Fruit fly (Drosophila melanogaster) whole organism, embryonic: ENCODE results near the gene CG17564.
A peak's percentile ranks its signal among the peaks of the same experiment; 100 is the strongest.

Experiments used
- ATbp ChIP-seq: fragments of 200-800 bp; sonication (Bioruptor generic); optimal IDR thresholded peaks from 2 replicates; lab custom pipeline; 2017; ENCODE audit warnings: missing biosample characterization, mild to moderate bottlenecking, missing genetic modification characterization, missing genetic modification reagents
- Aef1 ChIP-seq: fragments of 200-800 bp; sonication (Bioruptor generic); IDR thresholded peaks from 3 replicates; pipeline ENCODE4 v1.3.6; 2022; ENCODE audit warnings: missing biosample characterization, missing genetic modification characterization
- B-H1 ChIP-seq: fragments of 200-800 bp; sonication (Bioruptor generic); IDR thresholded peaks from 3 replicates; pipeline ENCODE4 v1.3.6; 2022; ENCODE audit warnings: missing biosample characterization, missing genetic modification characterization
- CG10274 ChIP-seq: fragments of 200-800 bp; sonication (Bioruptor generic); optimal IDR thresholded peaks from 3 replicates; lab custom pipeline; 2017; ENCODE audit warnings: missing biosample characterization, mild to moderate bottlenecking, missing genetic modification characterization
- CG11093 ChIP-seq: fragments of 200-800 bp; sonication (Bioruptor generic); IDR thresholded peaks from 3 replicates; pipeline ENCODE4 v1.3.6; 2022; ENCODE audit warnings: missing biosample characterization, missing genetic modification characterization
- CG12104 ChIP-seq: fragments of 200-800 bp; sonication (Bioruptor generic); optimal IDR thresholded peaks from 3 replicates; lab custom pipeline; 2016; ENCODE audit warnings: missing biosample characterization, missing genetic modification characterization
- CG14860 ChIP-seq: fragments of 200-800 bp; sonication (Bioruptor generic); IDR thresholded peaks from 3 replicates; pipeline ENCODE4 v1.3.6; 2022; ENCODE audit warnings: missing biosample characterization, missing genetic modification characterization; ENCODE audit not compliant: partially characterized antibody
- CG15514 ChIP-seq: fragments of 200-800 bp; sonication (Bioruptor generic); optimal IDR thresholded peaks from 3 replicates; lab custom pipeline; 2017; ENCODE audit warnings: missing biosample characterization, missing genetic modification characterization, mild to moderate bottlenecking, moderate library complexity, missing genetic modification reagents
- CG16815 ChIP-seq: fragments of 200-800 bp; sonication (Bioruptor generic); optimal IDR thresholded peaks from 3 replicates; lab custom pipeline; 2017; ENCODE audit warnings: missing biosample characterization, mild to moderate bottlenecking, missing genetic modification characterization
- CG17361 ChIP-seq: fragments of 200-800 bp; sonication (Bioruptor generic); IDR thresholded peaks from 3 replicates; pipeline ENCODE4 v1.3.6; 2022; ENCODE audit warnings: missing biosample characterization, missing genetic modification characterization
- CG1792 ChIP-seq: fragments of 200-800 bp; sonication (Bioruptor generic); optimal IDR thresholded peaks from 2 replicates; lab custom pipeline; 2016; ENCODE audit warnings: missing biosample characterization, missing genetic modification characterization
- CG2120 ChIP-seq: fragments of 200-800 bp; sonication (Bioruptor generic); optimal IDR thresholded peaks from 3 replicates; lab custom pipeline; 2016; ENCODE audit warnings: missing biosample characterization, missing genetic modification characterization
- CG30020 ChIP-seq: fragments of 200-800 bp; optimal IDR thresholded peaks from 2 replicates; lab custom pipeline; 2019; ENCODE audit warnings: missing biosample characterization, mild to moderate bottlenecking, missing genetic modification characterization, moderate library complexity
- CG30403 ChIP-seq: fragments of 200-800 bp; sonication (Bioruptor generic); optimal IDR thresholded peaks from 3 replicates; lab custom pipeline; 2016; ENCODE audit warnings: missing biosample characterization, missing genetic modification characterization
- CG31365 ChIP-seq: fragments of 200-800 bp; sonication (Bioruptor generic); optimal IDR thresholded peaks from 2 replicates; lab custom pipeline; 2018; ENCODE audit warnings: missing biosample characterization, mild to moderate bottlenecking, missing genetic modification characterization
- CG32767 ChIP-seq: fragments of 200-800 bp; sonication (Bioruptor generic); IDR thresholded peaks from 2 replicates; pipeline ENCODE4 v1.3.6; 2022; ENCODE audit warnings: missing biosample characterization, missing genetic modification characterization
- CG32772 ChIP-seq: fragments of 200-800 bp; sonication (Bioruptor generic); IDR thresholded peaks from 2 replicates; pipeline ENCODE4 v1.3.6; 2022; ENCODE audit warnings: missing biosample characterization, missing genetic modification characterization
- CG3281 ChIP-seq: fragments of 200-800 bp; sonication (Bioruptor generic); optimal IDR thresholded peaks from 3 replicates; lab custom pipeline; 2017; ENCODE audit warnings: missing biosample characterization, mild to moderate bottlenecking, missing genetic modification characterization
- CG34422 ChIP-seq: fragments of 200-800 bp; sonication (Bioruptor generic); IDR thresholded peaks from 3 replicates; pipeline ENCODE4 v1.3.6; 2022; ENCODE audit warnings: missing biosample characterization, missing genetic modification characterization
- CG4282 ChIP-seq: fragments of 200-800 bp; sonication (Bioruptor generic); optimal IDR thresholded peaks from 2 replicates; lab custom pipeline; 2016; ENCODE audit warnings: missing biosample characterization, missing genetic modification characterization
- CG9876 ChIP-seq: fragments of 200-800 bp; sonication (Bioruptor generic); optimal IDR thresholded peaks from 2 replicates; lab custom pipeline; 2016; ENCODE audit warnings: missing biosample characterization, missing genetic modification characterization
- D19B ChIP-seq: fragments of 200-800 bp; sonication (Bioruptor generic); optimal IDR thresholded peaks from 2 replicates; lab custom pipeline; 2017; ENCODE audit warnings: missing biosample characterization, mild to moderate bottlenecking, missing genetic modification characterization
- Dfd ChIP-seq, 2 experiments: fragments of >200 bp; optimal IDR thresholded peaks; 2 replicates each; lab custom pipeline; 2017; ENCODE audit warnings: missing biosample characterization in 2 of 2, missing genetic modification characterization in 2 of 2
- Opbp ChIP-seq: fragments of 200-800 bp; sonication (Bioruptor generic); IDR thresholded peaks from 3 replicates; pipeline ENCODE4 v1.3.6; 2022; ENCODE audit warnings: missing biosample characterization, missing genetic modification characterization; ENCODE audit not compliant: partially characterized antibody
- Pdp1 ChIP-seq, 2 experiments: fragments of 200-800 bp; sonication (Bioruptor generic); optimal IDR thresholded peaks; 3 replicates each; lab custom pipeline; 2016; ENCODE audit warnings: missing biosample characterization in 2 of 2, missing genetic modification characterization in 2 of 2, mild to moderate bottlenecking in 1 of 2, moderate library complexity in 1 of 2
- Poxn ChIP-seq: fragments of 200-800 bp; sonication (Bioruptor generic); IDR thresholded peaks from 2 replicates; pipeline ENCODE4 v1.3.6; 2022; ENCODE audit warnings: missing biosample characterization, missing genetic modification characterization
- Sry-β ChIP-seq: fragments of 200-800 bp; sonication (Bioruptor generic); optimal IDR thresholded peaks from 2 replicates; lab custom pipeline; 2018; ENCODE audit warnings: missing biosample characterization, mild to moderate bottlenecking, missing genetic modification characterization, moderate library complexity
- Sry-δ ChIP-seq: fragments of 200-800 bp; sonication (Bioruptor generic); optimal IDR thresholded peaks from 2 replicates; lab custom pipeline; 2016; ENCODE audit warnings: missing biosample characterization, missing genetic modification characterization
- ash1 ChIP-seq: fragments of 200-800 bp; sonication (Bioruptor generic); optimal IDR thresholded peaks from 2 replicates; lab custom pipeline; 2018; ENCODE audit warnings: missing biosample characterization, mild to moderate bottlenecking, missing genetic modification characterization
- br ChIP-seq: fragments of >200 bp; optimal IDR thresholded peaks from 2 replicates; lab custom pipeline; 2017
- btn ChIP-seq: fragments of 200-800 bp; sonication (Bioruptor generic); optimal IDR thresholded peaks from 2 replicates; lab custom pipeline; 2016; ENCODE audit warnings: missing biosample characterization, missing genetic modification characterization
- danr ChIP-seq: fragments of 200-800 bp; sonication (Bioruptor generic); IDR thresholded peaks from 2 replicates; pipeline ENCODE4 v1.3.6; 2022; ENCODE audit warnings: missing biosample characterization, missing genetic modification characterization
- dpn ChIP-seq, 2 experiments: fragments of 200-800 bp; sonication (Bioruptor generic); optimal IDR thresholded peaks; 3 replicates each; lab custom pipeline; 2016; ENCODE audit warnings: missing biosample characterization in 2 of 2, missing genetic modification characterization in 2 of 2
- ems ChIP-seq: fragments of 200-800 bp; sonication (Bioruptor generic); optimal IDR thresholded peaks from 3 replicates; lab custom pipeline; 2016; ENCODE audit warnings: missing biosample characterization, missing genetic modification characterization
- en ChIP-seq: fragments of 200-800 bp; sonication (Bioruptor generic); optimal IDR thresholded peaks from 2 replicates; lab custom pipeline; 2016; ENCODE audit warnings: missing biosample characterization, missing genetic modification characterization
- ewg ChIP-seq: fragments of 200-800 bp; sonication (Bioruptor generic); optimal IDR thresholded peaks from 3 replicates; lab custom pipeline; 2017; ENCODE audit warnings: mild to moderate bottlenecking, missing biosample characterization, missing genetic modification reagents, missing genetic modification characterization
- exex ChIP-seq: fragments of 200-800 bp; sonication (Bioruptor generic); optimal IDR thresholded peaks from 4 replicates; lab custom pipeline; 2018; ENCODE audit warnings: missing biosample characterization, mild to moderate bottlenecking, missing genetic modification characterization, moderate library complexity
- fd3F ChIP-seq: fragments of 200-800 bp; sonication (Bioruptor generic); optimal IDR thresholded peaks from 2 replicates; lab custom pipeline; 2018; ENCODE audit warnings: missing biosample characterization, mild to moderate bottlenecking, missing genetic modification characterization, moderate library complexity
- gem ChIP-seq: fragments of 200-800 bp; sonication (Bioruptor generic); optimal IDR thresholded peaks from 2 replicates; lab custom pipeline; 2019; ENCODE audit warnings: missing biosample characterization, mild to moderate bottlenecking, missing genetic modification characterization, moderate library complexity
- gt ChIP-seq: fragments of 200-800 bp; sonication (Bioruptor generic); IDR thresholded peaks from 2 replicates; pipeline ENCODE4 v1.3.6; 2022; ENCODE audit warnings: missing biosample characterization, missing genetic modification characterization
- hb ChIP-seq: fragments of 200-800 bp; sonication (Bioruptor generic); IDR thresholded peaks from 3 replicates; pipeline ENCODE4 v1.3.6; 2022; ENCODE audit warnings: missing biosample characterization, missing genetic modification characterization; ENCODE audit not compliant: partially characterized antibody
- lmd ChIP-seq: fragments of 200-800 bp; sonication (Bioruptor generic); IDR thresholded peaks from 2 replicates; pipeline ENCODE4 v1.3.6; 2022; ENCODE audit warnings: missing biosample characterization, missing genetic modification characterization
- nerfin-2 ChIP-seq: fragments of 200-800 bp; sonication (Bioruptor generic); IDR thresholded peaks from 2 replicates; pipeline ENCODE4 v1.3.6; 2022; ENCODE audit warnings: missing biosample characterization, missing genetic modification characterization; ENCODE audit not compliant: partially characterized antibody
- p53 ChIP-seq: fragments of 200-800 bp; sonication (Bioruptor generic); optimal IDR thresholded peaks from 2 replicates; lab custom pipeline; 2016; ENCODE audit warnings: missing biosample characterization, missing genetic modification characterization
- sens-2 ChIP-seq: fragments of 200-800 bp; sonication (Bioruptor generic); IDR thresholded peaks from 2 replicates; pipeline ENCODE4 v1.3.6; 2022; ENCODE audit warnings: missing biosample characterization, missing genetic modification characterization
- sim ChIP-seq: fragments of 200-800 bp; sonication (Bioruptor generic); IDR thresholded peaks from 2 replicates; pipeline ENCODE4 v1.3.6; 2022; ENCODE audit warnings: missing biosample characterization, missing genetic modification characterization
- slbo ChIP-seq: fragments of 200-800 bp; sonication (Bioruptor generic); IDR thresholded peaks from 2 replicates; pipeline ENCODE4 v1.3.6; 2022; ENCODE audit warnings: missing biosample characterization, missing genetic modification characterization
- so ChIP-seq: fragments of 200-800 bp; sonication (Bioruptor generic); IDR thresholded peaks from 3 replicates; pipeline ENCODE4 v1.3.6; 2022; ENCODE audit warnings: missing biosample characterization, missing genetic modification characterization
- tgo ChIP-seq: fragments of 200-800 bp; sonication (Bioruptor generic); IDR thresholded peaks from 3 replicates; pipeline ENCODE4 v1.3.6; 2022; ENCODE audit warnings: missing biosample characterization, missing genetic modification characterization
- twi ChIP-seq: fragments of 200-800 bp; optimal IDR thresholded peaks from 2 replicates; lab custom pipeline; 2019; ENCODE audit warnings: missing biosample characterization, mild to moderate bottlenecking, missing genetic modification characterization, moderate library complexity
- z ChIP-seq: fragments of 200-800 bp; sonication (Bioruptor generic); IDR thresholded peaks from 3 replicates; pipeline ENCODE4 v1.3.6; 2022; ENCODE audit warnings: missing biosample characterization, missing genetic modification characterization
- zen2 ChIP-seq: fragments of 200-800 bp; sonication (Bioruptor generic); IDR thresholded peaks from 3 replicates; pipeline ENCODE4 v1.3.6; 2022; ENCODE audit warnings: missing biosample characterization, missing genetic modification characterization; ENCODE audit not compliant: partially characterized antibody
- zfh1 ChIP-seq: fragments of 200-800 bp; sonication (Bioruptor generic); IDR thresholded peaks from 3 replicates; pipeline ENCODE4 v1.3.6; 2022; ENCODE audit warnings: missing biosample characterization, missing genetic modification characterization

The CG17564 gene

DNA sequence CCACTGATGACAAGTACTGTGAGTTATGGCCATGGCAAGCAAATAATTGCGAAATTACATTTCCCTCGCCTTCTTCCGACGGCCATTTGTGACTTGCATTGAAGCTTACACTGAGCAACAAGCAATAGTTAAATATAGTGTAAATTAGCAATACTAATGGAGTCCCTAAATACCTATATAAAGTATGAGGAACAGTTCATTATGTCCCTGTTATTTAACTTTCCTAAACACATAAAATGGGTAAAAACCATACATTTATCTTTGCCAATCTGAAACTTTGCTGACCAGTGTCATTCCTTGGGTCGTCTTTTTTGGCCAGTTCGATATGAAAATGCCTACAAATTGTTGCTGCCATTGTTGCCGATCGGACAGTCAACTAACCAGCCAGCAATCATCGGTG, 25.7 kb upstream of the CG17564 start (continued):
- TF ChIP-seq CG4282 (no peak), CG9876 (no peak), CG30020 (tag; lab: Kevin White, UChicago) (no peak), Sry-δ (GFP tag; lab: Kevin White, UChicago) (no peak), D19B (GFP tag; lab: Kevin White, UChicago) (no peak), nerfin-2 (GFP tag; lab: Robert Waterston, UW) (no peak), dpn (GFP tag; optimal IDR thresholded peaks at IDR 0.05; lab: Kevin White, UChicago) (no peak), tgo (GFP tag; lab: Robert Waterston, UW) (no peak), btn (GFP tag; lab: Kevin White, UChicago) (no peak), gt (GFP tag; lab: Robert Waterston, UW) (no peak), Pdp1 (GFP tag; optimal IDR thresholded peaks at IDR 0.05; lab: Kevin White, UChicago) (no peak), CG32767 (GFP tag; lab: Robert Waterston, UW) (no peak), CG30403 (GFP tag; lab: Kevin White, UChicago) (no peak), sens-2 (no peak), Aef1 (GFP tag; lab: Robert Waterston, UW) (no peak), so (no peak), CG3281 (no peak), CG32772 (no peak), CG11093 (GFP tag; lab: Robert Waterston, UW) (no peak), CG17361 (no peak), hb (GFP tag; lab: Robert Waterston, UW) (no peak), danr (GFP tag; lab: Robert Waterston, UW) (no peak), zfh1 (no peak), Sry-β (no peak), ems (no peak), ash1 (GFP tag; lab: Kevin White, UChicago) (no peak), sim (GFP tag; lab: Robert Waterston, UW) (no peak), CG15514 (GFP tag; lab: Kevin White, UChicago) (no peak), CG10274 (GFP tag; lab: Kevin White, UChicago) (no peak), p53 (no peak), CG14860 (GFP tag; lab: Robert Waterston, UW) (no peak), fd3F (no peak), gem (tag; lab: Kevin White, UChicago) (peak; percentile 41), slbo (no peak), CG31365 (tag; lab: Kevin White, UChicago) (no peak), CG12104 (GFP tag; lab: Kevin White, UChicago) (no peak), CG1792 (GFP tag; lab: Kevin White, UChicago) (no peak), exex (no peak), CG16815 (GFP tag; lab: Kevin White, UChicago) (no peak), ewg (no peak), ATbp (no peak), zen2 (no peak), B-H1 (GFP tag; lab: Robert Waterston, UW) (no peak), br (lab: Kevin White, UChicago) (no peak), Dfd (GFP tag; optimal IDR thresholded peaks at IDR 0.05; lab: Kevin White, UChicago) (no peak), CG34422 (GFP tag; lab: Robert Waterston, UW) (no peak), CG2120 (GFP tag; lab: Kevin White, UChicago) (no peak), en (GFP tag; lab: Kevin White, UChicago) (no peak), Opbp (GFP tag; lab: Robert Waterston, UW) (no peak), lmd (GFP tag; lab: Robert Waterston, UW) (peak; percentile 16; the same call in 1 of the 2 replicates), Poxn (no peak), twi (no peak), z (GFP tag; lab: Robert Waterston, UW) (no peak)
